Fruit fly (Drosophila melanogaster): ENCODE measurements around the gene CG11327.

DNA sequence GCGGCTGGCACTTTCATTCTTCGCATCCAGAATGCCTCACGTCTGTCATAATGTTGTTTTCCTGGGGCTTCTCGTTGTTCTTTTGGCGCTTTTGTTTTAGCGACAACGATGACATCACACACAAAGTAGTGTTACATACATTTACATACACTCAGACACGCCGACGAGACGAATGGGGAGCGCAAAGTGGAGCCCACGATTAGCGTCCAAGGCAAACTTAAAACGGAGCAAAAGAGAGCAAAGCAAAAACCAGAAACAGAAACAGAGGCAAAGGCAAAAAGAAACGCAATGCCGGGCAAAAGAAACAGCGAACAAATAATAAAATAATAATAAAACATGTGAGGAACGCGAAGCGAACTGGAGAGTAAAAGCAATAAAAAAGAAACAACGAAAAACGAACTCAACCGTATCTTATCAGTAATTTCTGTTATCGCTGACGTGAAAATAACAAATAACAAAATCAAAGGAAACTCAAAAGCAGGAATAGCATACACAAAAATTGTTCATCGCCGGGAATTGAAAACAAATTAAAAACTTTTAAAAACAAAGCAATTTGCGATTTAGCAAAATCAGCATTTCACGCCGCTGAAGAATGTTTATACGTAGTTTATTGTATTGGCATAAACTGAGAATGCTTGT, 42.0 kb downstream of the CG11327 start:
- no peak for TF ChIP-seq toe (GFP tag; optimal IDR thresholded peaks at IDR 0.05)
- TF ChIP-seq kay (GFP tag; ENCODE audit: borderline replicate concordance), result peak; percentile 99
- no peak for TF ChIP-seq CG7101 (tag; optimal IDR thresholded peaks at IDR 0.05)
- no peak for TF ChIP-seq cnc (optimal IDR thresholded peaks at IDR 0.05)
- peak; percentile 48 for TF ChIP-seq Mnt (GFP tag; optimal IDR thresholded peaks at IDR 0.05)
- no peak for TF ChIP-seq Clk (GFP tag; optimal IDR thresholded peaks at IDR 0.05)
- TF ChIP-seq CG5204 (GFP tag; optimal IDR thresholded peaks at IDR 0.05), result no peak
- TF ChIP-seq tj (GFP tag; optimal IDR thresholded peaks at IDR 0.05), result peak; percentile 93
- peak; percentile 52 for TF ChIP-seq cic (GFP tag; optimal IDR thresholded peaks at IDR 0.05)
- no peak for TF ChIP-seq CG1620 (GFP tag; optimal IDR thresholded peaks at IDR 0.05)
- peak; percentile 19 for TF ChIP-seq Crg-1 (GFP tag; optimal IDR thresholded peaks at IDR 0.05)
